Worm (Caenorhabditis elegans): ENCODE measurements around the gene Y7A5A.3.

ce11 chrX:15784570-15784969 lies at the start of gene Y7A5A.3:
- TF ChIP-seq cog-1 (tag; optimal IDR thresholded peaks at IDR 0.05) (no peak), ztf-29 (GFP tag; IDR thresholded peaks at IDR 0.05) (no peak), med-1 (GFP tag; optimal IDR thresholded peaks at IDR 0.05; ENCODE audit: insufficient read depth) (no peak)
